Worm (Caenorhabditis elegans): ENCODE results near the gene C33F10.12.

C33F10.12 gene

ce11 chrII:4837659-4838058 is at the start of gene C33F10.12:
Gene C33F10.12 (minus strand): TSS chrII:4837759.
- no peak for TF ChIP-seq hlh-8 (tag; optimal IDR thresholded peaks at IDR 0.05)
- no peak for TF ChIP-seq mec-3 (tag; optimal IDR thresholded peaks at IDR 0.05; ENCODE audit: borderline replicate concordance)
- no peak for TF ChIP-seq lin-11 (tag; optimal IDR thresholded peaks at IDR 0.05)
- no peak for TF ChIP-seq pag-3 (tag; optimal IDR thresholded peaks at IDR 0.05; ENCODE audit: borderline replicate concordance)
- no peak for TF ChIP-seq fkh-6 (tag; optimal IDR thresholded peaks at IDR 0.05)
- no peak for TF ChIP-seq ceh-48 (tag; optimal IDR thresholded peaks at IDR 0.05)
- TF ChIP-seq ceh-18 (tag; optimal IDR thresholded peaks at IDR 0.05): no peak
- no peak for TF ChIP-seq dve-1 (tag; optimal IDR thresholded peaks at IDR 0.05)
- TF ChIP-seq ref-2 (tag; optimal IDR thresholded peaks at IDR 0.05): no peak
- TF ChIP-seq pax-1 (tag; optimal IDR thresholded peaks at IDR 0.05): no peak
- no peak for TF ChIP-seq unc-55 (GFP tag; optimal IDR thresholded peaks at IDR 0.05)
- TF ChIP-seq hlh-13 (GFP tag; optimal IDR thresholded peaks at IDR 0.05): no peak
- no peak for TF ChIP-seq unc-86 (tag; optimal IDR thresholded peaks at IDR 0.05)
- TF ChIP-seq ceh-45 (GFP tag; IDR thresholded peaks at IDR 0.05): no peak
- no peak for TF ChIP-seq sox-2 (GFP tag; IDR thresholded peaks at IDR 0.05)
- TF ChIP-seq che-1 (tag; optimal IDR thresholded peaks at IDR 0.05): no peak
- TF ChIP-seq pros-1 (tag; optimal IDR thresholded peaks at IDR 0.05): no peak

- TF ChIP-seq gmeb-2 (tag; optimal IDR thresholded peaks at IDR 0.05): no peak
- TF ChIP-seq hlh-15 (tag; optimal IDR thresholded peaks at IDR 0.05): no peak
- TF ChIP-seq ceh-14 (tag; optimal IDR thresholded peaks at IDR 0.05): no peak
- no peak for TF ChIP-seq elt-4 (tag; optimal IDR thresholded peaks at IDR 0.05)
- no peak for TF ChIP-seq sox-2 (GFP tag; IDR thresholded peaks at IDR 0.05)
- no peak for TF ChIP-seq pax-1 (tag; optimal IDR thresholded peaks at IDR 0.05)
- no peak for TF ChIP-seq eyg-1 (tag; optimal IDR thresholded peaks at IDR 0.05)
- no peak for TF ChIP-seq nhr-11 (tag; optimal IDR thresholded peaks at IDR 0.05)
- no peak for TF ChIP-seq pros-1 (tag; optimal IDR thresholded peaks at IDR 0.05)
- no peak for TF ChIP-seq unc-42 (tag; optimal IDR thresholded peaks at IDR 0.05)
- no peak for TF ChIP-seq hlh-30 (tag; optimal IDR thresholded peaks at IDR 0.05; ENCODE audit: insufficient read depth)
- no peak for TF ChIP-seq elt-2 (tag; optimal IDR thresholded peaks at IDR 0.05)
- TF ChIP-seq ceh-48 (tag; optimal IDR thresholded peaks at IDR 0.05): no peak
- no peak for TF ChIP-seq ama-1 (optimal IDR thresholded peaks at IDR 0.05)
- TF ChIP-seq pha-2 (tag; optimal IDR thresholded peaks at IDR 0.05): no peak
- TF ChIP-seq che-1 (tag; optimal IDR thresholded peaks at IDR 0.05): no peak
- TF ChIP-seq tbx-7 (tag; optimal IDR thresholded peaks at IDR 0.05): no peak
- no peak for TF ChIP-seq hlh-13 (GFP tag; optimal IDR thresholded peaks at IDR 0.05)
These were observed 48.4 kb upstream of the C33F10.12 start, which contains the start of gene R05F9.7 for ce11 chrII:4885976-4886375. Gene R05F9.7 (plus strand): TSS chrII:4886276.

- TF ChIP-seq fkh-10 (GFP tag; optimal IDR thresholded peaks at IDR 0.05): no peak
- TF ChIP-seq sdc-2 (tag; optimal IDR thresholded peaks at IDR 0.05): no peak
- TF ChIP-seq lin-11 (tag; optimal IDR thresholded peaks at IDR 0.05): no peak
- TF ChIP-seq sox-2 (GFP tag; IDR thresholded peaks at IDR 0.05): no peak
- TF ChIP-seq zip-5 (tag; optimal IDR thresholded peaks at IDR 0.05): no peak
- TF ChIP-seq ceh-14 (tag; optimal IDR thresholded peaks at IDR 0.05): no peak
- TF ChIP-seq tbx-7 (tag; optimal IDR thresholded peaks at IDR 0.05): no peak
- TF ChIP-seq mec-3 (tag; optimal IDR thresholded peaks at IDR 0.05; ENCODE audit: borderline replicate concordance): no peak
- no peak for TF ChIP-seq nhr-11 (tag; optimal IDR thresholded peaks at IDR 0.05)
These were observed 46.8 kb upstream of the C33F10.12 start for ce11 chrII:4884403-4884802.

ce11 chrII:4883412-4883811 is 45.9 kb upstream of the C33F10.12 start, which contains the start of gene gst-8:
Gene gst-8 (plus strand): TSS chrII:4883712.
- no peak for TF ChIP-seq lin-11 (tag; optimal IDR thresholded peaks at IDR 0.05)
- no peak for TF ChIP-seq Y22D7AL.16 (tag; optimal IDR thresholded peaks at IDR 0.05)
- TF ChIP-seq ceh-14 (tag; optimal IDR thresholded peaks at IDR 0.05): no peak
- TF ChIP-seq ceh-31 (tag; optimal IDR thresholded peaks at IDR 0.05): no peak
- TF ChIP-seq che-1 (tag; optimal IDR thresholded peaks at IDR 0.05): no peak
- TF ChIP-seq ama-1 (optimal IDR thresholded peaks at IDR 0.05): no peak
- no peak for TF ChIP-seq nhr-11 (tag; optimal IDR thresholded peaks at IDR 0.05)
- TF ChIP-seq ceh-9 (tag; optimal IDR thresholded peaks at IDR 0.05): no peak
- no peak for TF ChIP-seq ceh-45 (GFP tag; IDR thresholded peaks at IDR 0.05)
